Worm (Caenorhabditis elegans) whole organism, late embryonic: Measurements from ENCODE around the gene F13H10.1.

Source experiments
- ama-1 ChIP-seq: fragments of 150-350 bp; optimal IDR thresholded peaks from 2 replicates; lab custom pipeline; 2014
- ceh-22 ChIP-seq: sonication (generic microtip); optimal IDR thresholded peaks from 2 replicates; lab custom pipeline; 2017; ENCODE audit warnings: missing biosample characterization, missing genetic modification characterization
- eyg-1 ChIP-seq: sonication (generic microtip); optimal IDR thresholded peaks from 2 replicates; lab custom pipeline; 2016; ENCODE audit warnings: missing genotype, missing genetic modification characterization, missing compliant biosample characterization
- fax-1 ChIP-seq: sonication (generic microtip); optimal IDR thresholded peaks from 2 replicates; lab custom pipeline; 2016; ENCODE audit warnings: missing genotype, missing genetic modification characterization, missing compliant biosample characterization
- fkh-10 ChIP-seq: fragments of 150-350 bp; optimal IDR thresholded peaks from 2 replicates; lab custom pipeline; 2014; ENCODE audit warnings: missing biosample characterization, missing genetic modification reagents, missing genetic modification characterization
- hlh-15 ChIP-seq: sonication (generic microtip); optimal IDR thresholded peaks from 2 replicates; lab custom pipeline; 2016; ENCODE audit warnings: missing genetic modification characterization, missing compliant biosample characterization
- hlh-30 ChIP-seq: sonication (generic microtip); optimal IDR thresholded peaks from 2 replicates; lab custom pipeline; 2017; ENCODE audit warnings: antibody characterized with exemption, missing genetic modification characterization, missing compliant biosample characterization; ENCODE audit not compliant: insufficient read depth
- lin-11 ChIP-seq: fragments of 200-800 bp; sonication (Bioruptor generic); optimal IDR thresholded peaks from 2 replicates; lab custom pipeline; 2018; ENCODE audit warnings: mild to moderate bottlenecking, missing genetic modification characterization, missing compliant biosample characterization
- nhr-11 ChIP-seq: fragments of 150-350 bp; optimal IDR thresholded peaks from 2 replicates; lab custom pipeline; 2014; ENCODE audit warnings: missing biosample characterization, missing genetic modification characterization
- pax-1 ChIP-seq: fragments of 150-350 bp; optimal IDR thresholded peaks from 2 replicates; lab custom pipeline; 2014; ENCODE audit warnings: missing biosample characterization, missing genetic modification characterization
- ref-2 ChIP-seq: sonication (generic microtip); optimal IDR thresholded peaks from 2 replicates; lab custom pipeline; 2016; ENCODE audit warnings: missing genetic modification characterization, missing compliant biosample characterization

- TF ChIP-seq ama-1 (lab: Kevin White, UChicago), result no peak
- TF ChIP-seq fkh-10 (GFP tag; lab: Kevin White, UChicago), result no peak
- TF ChIP-seq fax-1 (tag; lab: Kevin White, UChicago), result no peak
- no peak for TF ChIP-seq nhr-11 (tag; lab: Kevin White, UChicago)
- no peak for TF ChIP-seq eyg-1
- TF ChIP-seq ceh-22, result no peak
- TF ChIP-seq ref-2 (tag; lab: Kevin White, UChicago), result no peak
- no peak for TF ChIP-seq lin-11
- no peak for TF ChIP-seq hlh-30 (tag; lab: Kevin White, UChicago)
- TF ChIP-seq hlh-15 (tag; lab: Kevin White, UChicago), result no peak
- no peak for TF ChIP-seq pax-1 (tag; lab: Kevin White, UChicago)
These were observed 4.6 kb downstream of the F13H10.1 start, which contains the start of gene F13H10.6 for ce11 chrIV:11008996-11009395.
